Worm (Caenorhabditis elegans) whole organism, L2 larva: ENCODE data around the gene T06F4.1.

ENCODE experiments used
- ZK546.5 ChIP-seq: sonication (generic microtip); optimal IDR thresholded peaks from 2 replicates; lab custom pipeline; 2017; ENCODE audit warnings: missing biosample characterization, missing genetic modification characterization
- ama-1 ChIP-seq: fragments of 150-350 bp; optimal IDR thresholded peaks from 2 replicates; lab custom pipeline; 2018; ENCODE audit warnings: inconsistent platforms
- mdl-1 ChIP-seq, 2 experiments: fragments of 150-350 bp in 1 of 2; sonication (generic microtip) in 1 of 2; optimal IDR thresholded peaks; 2 replicates each; lab custom pipeline; 2017; ENCODE audit warnings: missing biosample characterization in 2 of 2, missing genetic modification characterization in 2 of 2

ce11 chrX:4125165-4125803, 46.1 kb upstream of the T06F4.1 start:
- TF ChIP-seq ZK546.5 (no peak), ama-1 (lab: Kevin White, UChicago) (no peak), mdl-1 (tag; optimal IDR thresholded peaks at IDR 0.05; lab: Kevin White, UChicago) (no peak)
